Worm (Caenorhabditis elegans): ENCODE measurements around the gene sfxn-1.4.

The sfxn-1.4 gene

DNA sequence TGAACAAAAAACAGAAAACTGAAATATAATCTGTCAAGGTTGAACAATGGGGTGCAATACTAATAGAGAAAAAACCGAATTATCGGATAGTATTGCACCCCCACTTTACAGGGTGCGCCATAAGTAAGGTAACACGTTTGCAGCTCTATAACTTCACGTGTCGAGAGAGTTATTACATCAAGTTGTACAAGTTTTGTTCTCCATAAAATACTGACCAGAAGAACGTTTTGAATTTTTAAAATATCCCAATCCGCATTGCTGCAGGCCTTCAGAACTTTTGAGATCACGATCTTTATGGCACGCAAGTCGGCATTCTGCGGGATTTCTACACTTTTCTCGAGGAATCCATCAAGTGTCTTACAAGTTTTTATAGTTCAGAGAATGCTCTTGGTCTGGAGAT is 43.2 kb downstream of the sfxn-1.4 start:
- no peak for TF ChIP-seq K02D7.2 (tag; optimal IDR thresholded peaks at IDR 0.05)
- no peak for TF ChIP-seq dmd-4 (tag; optimal IDR thresholded peaks at IDR 0.05; ENCODE audit: borderline replicate concordance)
- TF ChIP-seq sox-2 (GFP tag; IDR thresholded peaks at IDR 0.05) = no peak

DNA sequence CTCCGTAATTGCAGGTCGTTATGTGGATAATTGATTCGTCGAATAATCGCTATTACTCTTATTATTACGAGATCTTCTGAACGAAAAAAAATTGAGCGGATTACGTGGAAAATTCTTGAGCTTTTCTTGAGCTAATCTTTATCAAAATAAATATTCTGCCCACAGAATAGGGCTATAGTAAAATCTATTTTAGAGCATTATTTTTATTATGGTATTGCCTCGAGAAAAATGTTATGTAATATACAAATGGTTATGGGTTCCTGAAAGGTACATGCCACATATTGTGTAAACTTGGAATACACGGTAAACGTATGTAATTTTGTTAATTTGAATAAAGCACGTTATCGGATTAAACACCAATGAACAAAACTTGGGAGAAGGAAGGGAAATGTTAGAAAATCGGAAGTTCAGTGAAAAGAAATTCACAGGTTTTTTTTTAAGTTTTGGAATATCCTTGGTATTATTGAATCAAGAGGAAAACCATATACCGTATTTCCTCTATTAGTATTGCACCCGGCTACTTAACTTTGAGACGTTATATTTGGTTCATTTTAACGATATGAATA is 43.8 kb downstream of the sfxn-1.4 start:
- peak; percentile 16 for TF ChIP-seq Y22D7AL.16 (tag; optimal IDR thresholded peaks at IDR 0.05)
- TF ChIP-seq fax-1 (tag; optimal IDR thresholded peaks at IDR 0.05) = no peak
- TF ChIP-seq syd-9 (tag; optimal IDR thresholded peaks at IDR 0.05) = no peak
- peak; percentile 31 for TF ChIP-seq unc-42 (tag; optimal IDR thresholded peaks at IDR 0.05)
- peak; percentile 69 for TF ChIP-seq pax-1 (tag; optimal IDR thresholded peaks at IDR 0.05)
- peak; percentile 6 for TF ChIP-seq dve-1 (tag; optimal IDR thresholded peaks at IDR 0.05)
- TF ChIP-seq che-1 (tag; optimal IDR thresholded peaks at IDR 0.05) = no peak
- TF ChIP-seq ceh-18 (tag; optimal IDR thresholded peaks at IDR 0.05) = peak; percentile 10
- peak; percentile 77 for TF ChIP-seq ama-1 (optimal IDR thresholded peaks at IDR 0.05)

DNA sequence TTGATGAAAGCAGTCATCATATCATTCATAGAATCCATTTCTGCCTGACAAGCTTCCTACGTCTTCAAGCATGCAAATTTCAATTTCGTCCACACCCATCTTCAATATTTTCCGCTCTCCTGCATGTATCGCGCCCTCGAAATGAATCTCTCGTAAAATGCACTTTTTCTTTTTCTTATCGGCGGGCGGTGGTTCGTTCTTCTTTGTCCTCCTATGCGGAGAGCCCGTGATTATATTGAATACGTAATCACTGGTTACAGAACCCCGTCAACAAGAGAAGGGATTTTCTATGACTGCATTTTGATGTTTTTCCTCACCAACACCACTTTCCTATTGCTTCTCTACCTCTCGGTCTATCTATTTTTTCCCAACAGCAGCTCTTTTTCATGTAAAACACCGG is 44.4 kb downstream of the sfxn-1.4 start:
- peak; percentile 17 for TF ChIP-seq C38D4.7 (GFP tag; optimal IDR thresholded peaks at IDR 0.05)
- no peak for TF ChIP-seq dmd-4 (tag; optimal IDR thresholded peaks at IDR 0.05; ENCODE audit: borderline replicate concordance)
- peak; percentile 55 for TF ChIP-seq ama-1 (optimal IDR thresholded peaks at IDR 0.05)
- TF ChIP-seq dve-1 (tag; optimal IDR thresholded peaks at IDR 0.05) = no peak
- TF ChIP-seq hlh-30 (tag; optimal IDR thresholded peaks at IDR 0.05; ENCODE audit: insufficient read depth) = no peak
- peak; percentile 25 for TF ChIP-seq gmeb-2 (tag; optimal IDR thresholded peaks at IDR 0.05)
- no peak for TF ChIP-seq pag-3 (tag; optimal IDR thresholded peaks at IDR 0.05; ENCODE audit: borderline replicate concordance)

DNA sequence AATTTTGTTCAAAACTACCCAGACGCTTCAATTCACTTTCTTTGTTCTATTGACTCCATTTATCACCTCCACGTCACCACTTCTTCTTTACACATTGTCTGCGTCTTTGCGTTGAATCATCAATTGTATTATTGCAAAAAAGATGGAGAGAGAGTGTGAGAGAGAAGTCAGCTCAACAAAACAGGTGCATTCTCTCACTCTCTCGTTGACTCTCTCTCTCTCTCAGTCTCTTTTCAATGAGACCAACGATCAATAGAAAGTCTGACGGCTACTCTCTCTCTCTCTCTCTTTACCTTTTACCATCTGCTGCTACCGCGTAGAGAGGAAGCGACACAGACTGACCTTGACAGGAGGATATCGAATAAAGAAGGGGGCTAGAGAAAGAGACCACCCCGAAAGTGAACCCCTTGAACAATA is 45.3 kb downstream of the sfxn-1.4 start:
- TF ChIP-seq K09A11.1 (tag; optimal IDR thresholded peaks at IDR 0.05; ENCODE audit: insufficient read depth) = peak; percentile 55
- TF ChIP-seq C38D4.7 (GFP tag; optimal IDR thresholded peaks at IDR 0.05) = no peak
- TF ChIP-seq ceh-14 (tag; optimal IDR thresholded peaks at IDR 0.05) = no peak
- TF ChIP-seq odd-2 (tag; optimal IDR thresholded peaks at IDR 0.05) = no peak
- TF ChIP-seq syd-9 (tag; optimal IDR thresholded peaks at IDR 0.05) = no peak
- no peak for TF ChIP-seq mec-3 (tag; optimal IDR thresholded peaks at IDR 0.05; ENCODE audit: borderline replicate concordance)
- peak; percentile 79 for TF ChIP-seq sox-2 (GFP tag; IDR thresholded peaks at IDR 0.05)
- no peak for TF ChIP-seq ahr-1 (tag; optimal IDR thresholded peaks at IDR 0.05)
- TF ChIP-seq ceh-6 (GFP tag; optimal IDR thresholded peaks at IDR 0.05) = peak; percentile 5
- TF ChIP-seq che-1 (tag; optimal IDR thresholded peaks at IDR 0.05) = no peak
- TF ChIP-seq zip-5 (tag; optimal IDR thresholded peaks at IDR 0.05) = no peak
- no peak for TF ChIP-seq ztf-16 (tag; optimal IDR thresholded peaks at IDR 0.05)
- TF ChIP-seq sox-4 (tag; optimal IDR thresholded peaks at IDR 0.05) = no peak
- TF ChIP-seq pha-4 (tag; optimal IDR thresholded peaks at IDR 0.05) = no peak
- peak; percentile 6 for TF ChIP-seq C08G9.2 (tag; optimal IDR thresholded peaks at IDR 0.05)
- TF ChIP-seq lin-11 (tag; optimal IDR thresholded peaks at IDR 0.05) = no peak
- peak; percentile 67 for TF ChIP-seq hlh-30 (tag; optimal IDR thresholded peaks at IDR 0.05; ENCODE audit: insufficient read depth)
- TF ChIP-seq pha-2 (tag; optimal IDR thresholded peaks at IDR 0.05) = no peak
- TF ChIP-seq tbx-7 (tag; optimal IDR thresholded peaks at IDR 0.05) = peak; percentile 33
- no peak for TF ChIP-seq pqm-1 (tag; optimal IDR thresholded peaks at IDR 0.05)
- no peak for TF ChIP-seq nhr-232 (tag; optimal IDR thresholded peaks at IDR 0.05)
- TF ChIP-seq gmeb-2 (tag; optimal IDR thresholded peaks at IDR 0.05) = no peak
- no peak for TF ChIP-seq ceh-45 (GFP tag; IDR thresholded peaks at IDR 0.05)
- TF ChIP-seq ceh-30 (tag; optimal IDR thresholded peaks at IDR 0.05) = no peak
- no peak for TF ChIP-seq elt-2 (tag; optimal IDR thresholded peaks at IDR 0.05)
- peak; percentile 36 for TF ChIP-seq Y22D7AL.16 (tag; optimal IDR thresholded peaks at IDR 0.05)
- TF ChIP-seq nhr-11 (tag; optimal IDR thresholded peaks at IDR 0.05) = no peak
- no peak for TF ChIP-seq ceh-34 (tag; optimal IDR thresholded peaks at IDR 0.05)
- TF ChIP-seq madf-2 (tag; optimal IDR thresholded peaks at IDR 0.05) = peak; percentile 84
- no peak for TF ChIP-seq npax-4 (tag; optimal IDR thresholded peaks at IDR 0.05)
- TF ChIP-seq ttx-3 (tag; optimal IDR thresholded peaks at IDR 0.05) = no peak
- TF ChIP-seq pros-1 (tag; optimal IDR thresholded peaks at IDR 0.05) = peak; percentile 87
- TF ChIP-seq T23F11.4 (GFP tag; optimal IDR thresholded peaks at IDR 0.05) = no peak
- TF ChIP-seq pag-3 (tag; optimal IDR thresholded peaks at IDR 0.05; ENCODE audit: borderline replicate concordance) = no peak
- no peak for TF ChIP-seq unc-3 (GFP tag; conservative IDR thresholded peaks at IDR 0.05)
- no peak for TF ChIP-seq unc-3 (tag; optimal IDR thresholded peaks at IDR 0.05)
- TF ChIP-seq ceh-19 (GFP tag; optimal IDR thresholded peaks at IDR 0.05) = no peak
- no peak for TF ChIP-seq dmd-4 (tag; optimal IDR thresholded peaks at IDR 0.05; ENCODE audit: borderline replicate concordance)

Measured in whole organism, late embryonic.